Worm (Caenorhabditis elegans) whole organism, L3 larva: ENCODE results near the gene ZK1320.3.

ENCODE experiments used
- egl-27 ChIP-seq: sonication (generic microtip); optimal IDR thresholded peaks from 4 replicates; lab custom pipeline; 2017; ENCODE audit warnings: missing biosample characterization, missing genetic modification reagents, missing genetic modification characterization
- elt-2 ChIP-seq: sonication (generic microtip); optimal IDR thresholded peaks from 2 replicates; lab custom pipeline; 2016; ENCODE audit warnings: missing genetic modification reagents, mild to moderate bottlenecking, missing genetic modification characterization, missing compliant biosample characterization
- lin-39 ChIP-seq: fragments of 150-350 bp; optimal IDR thresholded peaks from 2 replicates; lab custom pipeline; 2018; ENCODE audit warnings: missing biosample characterization, missing genetic modification reagents, missing genetic modification characterization
- nfya-1 ChIP-seq: sonication (generic microtip); optimal IDR thresholded peaks from 2 replicates; lab custom pipeline; 2017; ENCODE audit warnings: missing genetic modification characterization, mild to moderate bottlenecking, missing compliant biosample characterization, antibody characterized with exemption, moderate library complexity; ENCODE audit not compliant: insufficient read depth
- unc-62 ChIP-seq: fragments of 150-350 bp; sonication (generic microtip); optimal IDR thresholded peaks from 4 replicates; lab custom pipeline; 2014; ENCODE audit warnings: missing biosample characterization, missing genetic modification reagents, missing genetic modification characterization
- ztf-11 ChIP-seq: fragments of 150-350 bp; optimal IDR thresholded peaks from 2 replicates; lab custom pipeline; 2014; ENCODE audit warnings: missing biosample characterization, missing genetic modification characterization

ce11 chrII:9708835-9709299, 48.6 kb upstream of the ZK1320.3 start, which contains the start of gene glt-5:
- TF ChIP-seq nfya-1 (no peak), ztf-11 (no peak), elt-2 (no peak), unc-62 (no peak), egl-27 (tag; lab: Kevin White, UChicago) (no peak), lin-39 (tag; lab: Kevin White, UChicago) (no peak)
